Worm (Caenorhabditis elegans) whole organism, L4 larva: ENCODE measurements around the gene prx-19.

Experiments used
- F44E2.7 ChIP-seq: fragments of 200-800 bp; sonication (Bioruptor generic); IDR thresholded peaks from 2 replicates; pipeline ENCODE4 v2.1.2; 2022; ENCODE audit warnings: missing genetic modification characterization, missing compliant biosample characterization
- F49E8.2 ChIP-seq: sonication (generic microtip); optimal IDR thresholded peaks from 2 replicates; lab custom pipeline; 2016; ENCODE audit warnings: missing compliant biosample characterization, mild to moderate bottlenecking, missing genetic modification characterization, borderline replicate concordance
- T20F7.1 ChIP-seq: fragments of 200-800 bp; sonication (Bioruptor generic); optimal IDR thresholded peaks from 2 replicates; lab custom pipeline; 2018; ENCODE audit warnings: mild to moderate bottlenecking, missing genetic modification characterization, missing compliant biosample characterization
- ZK337.2 ChIP-seq: fragments of 200-800 bp; sonication (Bioruptor generic); IDR thresholded peaks from 2 replicates; pipeline ENCODE4 v1.3.6; 2022; ENCODE audit warnings: missing genetic modification reagents, missing genetic modification characterization, missing compliant biosample characterization
- ceh-44 ChIP-seq: fragments of 200-800 bp; sonication (Bioruptor generic); IDR thresholded peaks from 2 replicates; pipeline ENCODE4 v1.3.6; 2022; ENCODE audit warnings: missing genetic modification reagents, missing genetic modification characterization, missing compliant biosample characterization
- ces-1 ChIP-seq: fragments of 150-350 bp; sonication (generic microtip); optimal IDR thresholded peaks from 4 replicates; lab custom pipeline; 2014; ENCODE audit warnings: missing biosample characterization, missing genetic modification reagents, missing genetic modification characterization
- cey-2 ChIP-seq: sonication (generic microtip); optimal IDR thresholded peaks from 3 replicates; lab custom pipeline; 2017; ENCODE audit warnings: missing genetic modification characterization, mild to moderate bottlenecking, missing compliant biosample characterization, antibody characterized with exemption, borderline replicate concordance; ENCODE audit not compliant: insufficient read depth
- daf-16 ChIP-seq, 3 experiments: sonication (generic microtip); optimal IDR thresholded peaks; 2 replicates each; lab custom pipeline; 2016 to 2017; ENCODE audit warnings: missing genetic modification characterization in 3 of 3, missing genetic modification reagents in 3 of 3, mild to moderate bottlenecking in 2 of 3, missing compliant biosample characterization in 2 of 3, missing biosample characterization in 1 of 3, moderate library complexity in 1 of 3
- daf-8 ChIP-seq: fragments of 200-800 bp; sonication (Bioruptor generic); IDR thresholded peaks from 2 replicates; pipeline ENCODE4 v1.3.6; 2022; ENCODE audit warnings: missing genetic modification characterization, missing compliant biosample characterization
- dmd-6 ChIP-seq: fragments of 200-800 bp; sonication (Bioruptor generic); IDR thresholded peaks from 2 replicates; pipeline ENCODE4 v1.3.6; 2022; ENCODE audit warnings: missing genetic modification reagents, missing genetic modification characterization, missing compliant biosample characterization
- duxl-1 ChIP-seq: sonication (generic microtip); optimal IDR thresholded peaks from 2 replicates; lab custom pipeline; 2016; ENCODE audit warnings: mild to moderate bottlenecking, missing genetic modification characterization, moderate library complexity, missing compliant biosample characterization; ENCODE audit not compliant: poor library complexity
- dve-1 ChIP-seq: sonication (generic microtip); optimal IDR thresholded peaks from 2 replicates; lab custom pipeline; 2017; ENCODE audit warnings: antibody characterized with exemption, mild to moderate bottlenecking, missing genetic modification characterization, missing compliant biosample characterization; ENCODE audit not compliant: insufficient read depth
- egl-43 ChIP-seq: fragments of 200-800 bp; sonication (Bioruptor generic); IDR thresholded peaks from 2 replicates; pipeline ENCODE4 v1.3.6; 2022; ENCODE audit warnings: missing genetic modification reagents, missing genetic modification characterization, missing compliant biosample characterization
- gei-8 ChIP-seq: fragments of 200-800 bp; sonication (Bioruptor generic); optimal IDR thresholded peaks from 2 replicates; lab custom pipeline; 2018; ENCODE audit warnings: mild to moderate bottlenecking, missing genetic modification characterization, missing compliant biosample characterization
- hif-1 ChIP-seq, 2 experiments: sonication (generic microtip); optimal IDR thresholded peaks; 2 replicates each; lab custom pipeline; 2016 to 2017; ENCODE audit warnings: missing compliant biosample characterization in 2 of 2, missing genetic modification characterization in 2 of 2, missing genetic modification reagents in 2 of 2, missing genotype in 2 of 2, mild to moderate bottlenecking in 1 of 2
- hlh-11 ChIP-seq: fragments of 200-800 bp; sonication (Bioruptor generic); optimal IDR thresholded peaks from 2 replicates; lab custom pipeline; 2018; ENCODE audit warnings: mild to moderate bottlenecking, missing genetic modification characterization, missing compliant biosample characterization
- hlh-30 ChIP-seq: sonication (generic microtip); optimal IDR thresholded peaks from 2 replicates; lab custom pipeline; 2017; ENCODE audit warnings: antibody characterized with exemption, mild to moderate bottlenecking, missing genetic modification characterization, missing compliant biosample characterization; ENCODE audit not compliant: insufficient read depth
- hmg-1.1 ChIP-seq: fragments of 200-800 bp; sonication (Bioruptor generic); IDR thresholded peaks from 2 replicates; pipeline ENCODE4 v1.3.6; 2022; ENCODE audit warnings: missing genetic modification reagents, missing genetic modification characterization, missing compliant biosample characterization
- jun-1 ChIP-seq: fragments of 150-350 bp; optimal IDR thresholded peaks from 2 replicates; lab custom pipeline; 2014; ENCODE audit warnings: missing biosample characterization, missing genetic modification reagents, missing genetic modification characterization
- lsy-2 ChIP-seq, 2 experiments: fragments of 150-350 bp in 1 of 2; sonication (generic microtip) in 1 of 2; optimal IDR thresholded peaks; 2 replicates each; lab custom pipeline; 2014 to 2017; ENCODE audit warnings: missing biosample characterization in 2 of 2, missing genetic modification characterization in 2 of 2
- madf-5 ChIP-seq, 2 experiments: fragments of 200-800 bp; sonication (Bioruptor generic); IDR thresholded peaks; 2 replicates each; pipeline ENCODE4 v1.3.6; 2022; ENCODE audit warnings: missing compliant biosample characterization in 2 of 2, missing genetic modification characterization in 2 of 2
- mdl-1 ChIP-seq, 2 experiments: fragments of 150-350 bp in 1 of 2; sonication (generic microtip) in 1 of 2; optimal IDR thresholded peaks; 2 replicates each; lab custom pipeline; 2014 to 2017; ENCODE audit warnings: missing biosample characterization in 2 of 2, missing genetic modification characterization in 2 of 2
- mdt-29 ChIP-seq: fragments of 200-800 bp; sonication (Bioruptor generic); IDR thresholded peaks from 2 replicates; pipeline ENCODE4 v1.3.6; 2022; ENCODE audit warnings: missing genetic modification reagents, missing genetic modification characterization, missing compliant biosample characterization
- mep-1 ChIP-seq: fragments of 150-350 bp; sonication (generic microtip); optimal IDR thresholded peaks from 3 replicates; lab custom pipeline; 2014; ENCODE audit warnings: missing biosample characterization, missing genetic modification characterization
- mxl-3 ChIP-seq: fragments of 200-800 bp; sonication (Bioruptor generic); optimal IDR thresholded peaks from 2 replicates; lab custom pipeline; 2018; ENCODE audit warnings: mild to moderate bottlenecking, missing genetic modification characterization, missing compliant biosample characterization
- nhr-102 ChIP-seq: sonication (generic microtip); optimal IDR thresholded peaks from 2 replicates; lab custom pipeline; 2016; ENCODE audit warnings: mild to moderate bottlenecking, missing genetic modification characterization, moderate library complexity, missing compliant biosample characterization
- nhr-111 ChIP-seq: fragments of 200-800 bp; sonication (Bioruptor generic); optimal IDR thresholded peaks from 2 replicates; lab custom pipeline; 2018; ENCODE audit warnings: mild to moderate bottlenecking, missing genetic modification characterization, missing compliant biosample characterization
- nhr-237 ChIP-seq: sonication (generic microtip); optimal IDR thresholded peaks from 2 replicates; lab custom pipeline; 2017; ENCODE audit warnings: missing biosample characterization, missing genetic modification characterization
- nhr-25 ChIP-seq: sonication (generic microtip); optimal IDR thresholded peaks from 2 replicates; lab custom pipeline; 2017; ENCODE audit warnings: missing genetic modification characterization, mild to moderate bottlenecking, missing compliant biosample characterization, antibody characterized with exemption, moderate library complexity, borderline replicate concordance; ENCODE audit not compliant: insufficient read depth
- nhr-28 ChIP-seq: fragments of 150-350 bp; optimal IDR thresholded peaks from 2 replicates; lab custom pipeline; 2014; ENCODE audit warnings: missing biosample characterization, missing genetic modification characterization
- nhr-48 ChIP-seq: sonication (generic microtip); optimal IDR thresholded peaks from 2 replicates; lab custom pipeline; 2016; ENCODE audit warnings: mild to moderate bottlenecking, missing genetic modification characterization, missing compliant biosample characterization
- nhr-77 ChIP-seq: fragments of 150-350 bp; optimal IDR thresholded peaks from 2 replicates; lab custom pipeline; 2014; ENCODE audit warnings: missing biosample characterization, missing genetic modification characterization
- php-3 ChIP-seq: fragments of 200-800 bp; sonication (Bioruptor generic); IDR thresholded peaks from 2 replicates; pipeline ENCODE4 v1.3.6; 2022; ENCODE audit warnings: missing genetic modification reagents, missing genetic modification characterization, missing compliant biosample characterization
- pqm-1 ChIP-seq: sonication (generic microtip); optimal IDR thresholded peaks from 2 replicates; lab custom pipeline; 2017; ENCODE audit warnings: missing biosample characterization, missing genetic modification characterization
- rbr-2 ChIP-seq: sonication (generic microtip); optimal IDR thresholded peaks from 2 replicates; lab custom pipeline; 2016; ENCODE audit warnings: missing genotype, missing genetic modification characterization, missing compliant biosample characterization
- snpc-1.2 ChIP-seq: fragments of 200-800 bp; sonication (Bioruptor generic); IDR thresholded peaks from 2 replicates; pipeline ENCODE4 v1.3.6; 2022; ENCODE audit warnings: missing genetic modification reagents, missing genetic modification characterization, missing compliant biosample characterization
- snpc-4 ChIP-seq: fragments of 150-350 bp; optimal IDR thresholded peaks from 2 replicates; lab custom pipeline; 2014; ENCODE audit warnings: missing biosample characterization, missing genetic modification characterization
- tra-1 ChIP-seq: fragments of 200-800 bp; sonication (Bioruptor generic); IDR thresholded peaks from 2 replicates; pipeline ENCODE4 v1.3.6; 2022; ENCODE audit warnings: missing genetic modification reagents, missing genetic modification characterization, missing compliant biosample characterization
- zip-2 ChIP-seq: fragments of 150-350 bp; optimal IDR thresholded peaks from 2 replicates; lab custom pipeline; 2014; ENCODE audit warnings: missing biosample characterization, missing genetic modification characterization
- ztf-11 ChIP-seq: fragments of 150-350 bp; optimal IDR thresholded peaks from 2 replicates; lab custom pipeline; 2014; ENCODE audit warnings: missing biosample characterization, missing genetic modification characterization

Gene prx-19

DNA sequence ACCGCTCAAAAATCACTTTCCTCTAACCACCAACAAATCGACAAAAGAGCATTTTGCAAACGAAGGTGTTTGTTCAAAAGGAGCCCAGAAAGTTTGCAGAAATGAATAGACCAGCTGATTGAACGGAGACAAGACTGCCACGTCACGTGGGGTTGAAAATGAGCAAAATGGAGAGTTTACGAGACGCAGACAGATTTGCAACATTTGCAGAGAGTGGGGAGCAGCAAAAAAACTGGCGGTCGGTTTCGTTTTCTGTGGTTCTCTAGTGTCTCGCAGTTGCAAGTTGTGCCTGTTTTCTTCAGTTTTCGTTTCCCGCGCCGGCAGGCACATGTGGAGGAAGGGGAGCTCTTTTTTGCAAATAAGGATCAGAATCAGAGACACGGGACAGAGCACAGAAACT, 23.7 kb downstream of the prx-19 start (continued):
- no peak for TF ChIP-seq F49E8.2 (tag; lab: Kevin White, UChicago)
- TF ChIP-seq nhr-48 (tag; lab: Kevin White, UChicago), result no peak
- TF ChIP-seq zip-2 (tag; lab: Kevin White, UChicago), result no peak
- peak; percentile 22 for TF ChIP-seq duxl-1 (tag; lab: Kevin White, UChicago)
- TF ChIP-seq egl-43 (GFP tag; lab: Robert Waterston, UW), result 0 out of 2 replicates have a peak, but pooled peaks have one; percentile 62
- no peak for TF ChIP-seq nhr-237
- 0 out of 2 replicates have a peak, but pooled peaks have one; percentile 33 for TF ChIP-seq tra-1 (GFP tag; lab: Robert Waterston, UW)
- TF ChIP-seq gei-8 (GFP tag; lab: Kevin White, UChicago), result peak; percentile 78
- TF ChIP-seq hif-1 (tag; optimal IDR thresholded peaks at IDR 0.05; lab: Kevin White, UChicago), result peak in 1 of 2 experiments; percentile 48
- TF ChIP-seq madf-5 (GFP tag; IDR thresholded peaks at IDR 0.05; lab: Robert Waterston, UW), result no peak
- TF ChIP-seq ceh-44 (GFP tag; lab: Robert Waterston, UW), result no peak
- peak; percentile 38 for TF ChIP-seq rbr-2 (tag; lab: Kevin White, UChicago)
- peak; percentile 2 to 95 for TF ChIP-seq mdl-1 (tag; optimal IDR thresholded peaks at IDR 0.05; lab: Kevin White, UChicago)
- peak; percentile 56 for TF ChIP-seq mep-1 (tag; lab: Kevin White, UChicago)
- peak; percentile 56 for TF ChIP-seq hmg-1.1

DNA sequence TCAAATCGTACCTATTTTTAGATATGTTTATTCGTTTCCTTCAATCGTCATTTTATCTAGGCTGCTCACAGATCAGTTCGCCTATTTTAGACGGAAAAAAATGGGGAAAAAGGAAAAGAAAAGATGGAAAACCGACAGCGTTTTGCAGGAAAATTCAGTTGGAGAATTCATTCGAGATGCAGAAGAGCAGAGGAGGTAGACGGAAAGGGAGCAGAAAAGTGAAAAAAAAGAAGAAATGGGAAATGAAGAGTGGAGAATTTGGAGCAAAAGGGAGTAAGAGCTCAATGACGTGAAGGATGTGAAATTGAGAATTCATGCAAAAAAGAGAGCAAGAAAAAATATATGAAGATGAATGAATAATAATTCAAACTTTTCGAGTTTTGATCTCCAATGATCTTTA, 24.6 kb downstream of the prx-19 start:
- TF ChIP-seq ztf-11 (tag; lab: Kevin White, UChicago) (no peak), nhr-102 (no peak), cey-2 (tag; lab: Kevin White, UChicago) (no peak), ZK337.2 (GFP tag; lab: Robert Waterston, UW) (no peak), F49E8.2 (tag; lab: Kevin White, UChicago) (no peak), snpc-4 (tag; lab: Kevin White, UChicago) (no peak)

DNA sequence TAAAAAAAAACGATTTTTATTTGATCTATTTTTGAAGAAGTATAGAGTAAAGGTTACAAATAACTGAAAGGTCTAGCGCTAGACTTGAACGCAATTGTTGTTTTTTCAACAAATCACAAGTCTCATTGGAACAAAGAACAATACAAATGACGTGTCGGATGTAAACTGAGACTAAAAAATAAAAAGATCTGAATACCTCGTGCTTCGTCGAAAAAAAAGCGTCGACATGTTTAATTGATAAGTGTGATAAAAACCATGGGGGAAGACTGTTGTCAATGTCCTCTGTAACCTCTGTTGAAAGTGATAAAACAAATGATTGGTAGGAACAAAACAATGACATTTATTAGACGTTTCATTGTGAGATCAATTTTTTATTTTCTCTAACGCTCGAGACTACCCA, 26.4 kb downstream of the prx-19 start:
- TF ChIP-seq mep-1 (tag; lab: Kevin White, UChicago) (peak; percentile 46), lsy-2 (tag; optimal IDR thresholded peaks at IDR 0.05; lab: Kevin White, UChicago) (peak in 1 of 2 experiments; percentile 47), daf-8 (GFP tag; lab: Robert Waterston, UW) (no peak), dmd-6 (GFP tag; lab: Robert Waterston, UW) (peak; percentile 96), hlh-30 (tag; lab: Kevin White, UChicago) (peak; percentile 91), jun-1 (tag; lab: Kevin White, UChicago) (no peak), mdt-29 (no peak), daf-16 (GFP tag; optimal IDR thresholded peaks at IDR 0.05; lab: Kevin White, UChicago) (no peak), daf-16 (tag; optimal IDR thresholded peaks at IDR 0.05; lab: Kevin White, UChicago) (peak; percentile 83), dve-1 (peak; percentile 92), egl-43 (GFP tag; lab: Robert Waterston, UW) (no peak), pqm-1 (peak; percentile 50), nhr-111 (GFP tag; lab: Kevin White, UChicago) (no peak), mxl-3 (GFP tag; lab: Kevin White, UChicago) (peak; percentile 3), T20F7.1 (peak; percentile 57), mdl-1 (tag; optimal IDR thresholded peaks at IDR 0.05; lab: Kevin White, UChicago) (peak in 1 of 2 experiments; percentile 77), nhr-25 (tag; lab: Kevin White, UChicago) (peak; percentile 7), nhr-28 (tag; lab: Kevin White, UChicago) (peak; percentile 78), hlh-11 (tag; lab: Kevin White, UChicago) (peak; percentile 88), nhr-48 (tag; lab: Kevin White, UChicago) (peak; percentile 58), tra-1 (GFP tag; lab: Robert Waterston, UW) (0 out of 2 replicates have a peak, but pooled peaks have one; percentile 52), duxl-1 (tag; lab: Kevin White, UChicago) (no peak), snpc-1.2 (GFP tag; lab: Robert Waterston, UW) (no peak), ces-1 (GFP tag; lab: Kevin White, UChicago) (no peak), F44E2.7 (GFP tag; lab: Robert Waterston, UW) (no peak), hif-1 (tag; optimal IDR thresholded peaks at IDR 0.05; lab: Kevin White, UChicago) (peak in 1 of 2 experiments; percentile 38), php-3 (GFP tag; lab: Robert Waterston, UW) (peak; percentile 87), nhr-77 (tag; lab: Kevin White, UChicago) (peak; percentile 70)
- TF ChIP-seq, all 104 proteins: peak for 18
